Fruit fly (Drosophila melanogaster) whole organism, wandering third instar larva: ENCODE results near the gene CycA.

Experiments
- Abd-B ChIP-seq: fragments of >200 bp; optimal IDR thresholded peaks from 2 replicates; lab custom pipeline; 2017; ENCODE audit warnings: missing biosample characterization, missing genetic modification characterization
- CG32264 ChIP-seq: fragments of 200-800 bp; sonication (Bioruptor generic); optimal IDR thresholded peaks from 2 replicates; lab custom pipeline; 2016; ENCODE audit warnings: missing biosample characterization, missing genetic modification characterization
- CG9705 ChIP-seq: fragments of 200-800 bp; sonication (Bioruptor generic); optimal IDR thresholded peaks from 2 replicates; lab custom pipeline; 2018; ENCODE audit warnings: missing biosample characterization, mild to moderate bottlenecking, missing genetic modification characterization
- Dfd ChIP-seq: fragments of >200 bp; optimal IDR thresholded peaks from 2 replicates; lab custom pipeline; 2017; ENCODE audit warnings: missing biosample characterization, missing genetic modification characterization
- Dif ChIP-seq: fragments of 200-275, 200-300 bp; sonication (Bioruptor generic); optimal IDR thresholded peaks from 2 replicates; lab custom pipeline; 2018; ENCODE audit warnings: missing biosample characterization, missing genetic modification characterization; ENCODE audit not compliant: partially characterized antibody
- HLH106 ChIP-seq: fragments of 200-800 bp; optimal IDR thresholded peaks from 3 replicates; lab custom pipeline; 2019; ENCODE audit warnings: missing biosample characterization, mild to moderate bottlenecking, missing genetic modification characterization, moderate library complexity
- Hnf4 ChIP-seq: fragments of 200-800 bp; sonication (Bioruptor generic); optimal IDR thresholded peaks from 2 replicates; lab custom pipeline; 2016; ENCODE audit warnings: missing biosample characterization, mild to moderate bottlenecking, missing genetic modification characterization
- Hr78 ChIP-seq: fragments of >200 bp; optimal IDR thresholded peaks from 2 replicates; lab custom pipeline; 2017; ENCODE audit warnings: missing biosample characterization, missing genetic modification characterization
- Hr83 ChIP-seq: fragments of 200-300 bp; sonication (Bioruptor generic); optimal IDR thresholded peaks from 2 replicates; lab custom pipeline; 2016; ENCODE audit warnings: missing biosample characterization, mild to moderate bottlenecking, missing genetic modification characterization, moderate library complexity; ENCODE audit not compliant: poor library complexity, severe bottlenecking
- Jra ChIP-seq: sonication (Bioruptor generic); optimal IDR thresholded peaks from 2 replicates; lab custom pipeline; 2016; ENCODE audit warnings: missing biosample characterization, missing genetic modification characterization
- Mio ChIP-seq: sonication (Bioruptor generic); optimal IDR thresholded peaks from 2 replicates; lab custom pipeline; 2016; ENCODE audit warnings: missing biosample characterization, missing genetic modification characterization
- Myc ChIP-seq: fragments of >200 bp; optimal IDR thresholded peaks from 2 replicates; lab custom pipeline; 2017
- OdsH ChIP-seq: fragments of 200-800 bp; sonication (Bioruptor generic); optimal IDR thresholded peaks from 2 replicates; lab custom pipeline; 2016; ENCODE audit warnings: missing biosample characterization, mild to moderate bottlenecking, missing genetic modification characterization
- Rel ChIP-seq, 2 experiments: fragments of 200-800 bp; sonication (Bioruptor generic) in 1 of 2; optimal IDR thresholded peaks; 2 replicates in 1 of 2; 3 replicates in 1 of 2; lab custom pipeline; 2016 to 2019; ENCODE audit warnings: mild to moderate bottlenecking in 2 of 2, missing biosample characterization in 2 of 2, missing genetic modification characterization in 2 of 2, moderate library complexity in 1 of 2
- Sp1 ChIP-seq: fragments of 200-800 bp; sonication (Bioruptor generic); optimal IDR thresholded peaks from 3 replicates; lab custom pipeline; 2019; ENCODE audit warnings: missing biosample characterization, mild to moderate bottlenecking, missing genetic modification characterization, moderate library complexity
- Vsx2 ChIP-seq: fragments of 200-300, 225-300 bp; sonication (Bioruptor generic); optimal IDR thresholded peaks from 2 replicates; lab custom pipeline; 2018; ENCODE audit warnings: missing biosample characterization, missing genetic modification characterization; ENCODE audit not compliant: partially characterized antibody
- br ChIP-seq: fragments of 200-800 bp; sonication (Bioruptor generic); optimal IDR thresholded peaks from 2 replicates; lab custom pipeline; 2016; ENCODE audit warnings: missing biosample characterization, missing genetic modification characterization
- brk ChIP-seq: fragments of 200-800 bp; sonication (Bioruptor generic); optimal IDR thresholded peaks from 2 replicates; lab custom pipeline; 2016; ENCODE audit warnings: missing biosample characterization, mild to moderate bottlenecking, missing genetic modification characterization
- dmrt93B ChIP-seq: fragments of 200-800 bp; sonication (Bioruptor generic); optimal IDR thresholded peaks from 2 replicates; lab custom pipeline; 2018; ENCODE audit warnings: missing biosample characterization, mild to moderate bottlenecking, missing genetic modification characterization
- dsf ChIP-seq: sonication (Bioruptor generic); optimal IDR thresholded peaks from 2 replicates; lab custom pipeline; 2016; ENCODE audit warnings: missing biosample characterization, missing genetic modification characterization, borderline replicate concordance
- ey ChIP-seq: fragments of 200-800 bp; sonication (Bioruptor generic); optimal IDR thresholded peaks from 2 replicates; lab custom pipeline; 2016; ENCODE audit warnings: missing biosample characterization, missing genetic modification characterization
- foxo ChIP-seq, 2 experiments: fragments of 200-800 bp; sonication (Bioruptor generic); optimal IDR thresholded peaks; 2 replicates in 1 of 2; 3 replicates in 1 of 2; lab custom pipeline; 2016 to 2017; ENCODE audit warnings: missing biosample characterization in 2 of 2, missing genetic modification characterization in 2 of 2
- fru ChIP-seq: fragments of 200-800 bp; sonication (Bioruptor generic); optimal IDR thresholded peaks from 3 replicates; lab custom pipeline; 2016; ENCODE audit warnings: missing biosample characterization, mild to moderate bottlenecking, missing genetic modification characterization
- h ChIP-seq: fragments of 200-800 bp; sonication (Bioruptor generic); optimal IDR thresholded peaks from 3 replicates; lab custom pipeline; 2016; ENCODE audit warnings: missing biosample characterization, mild to moderate bottlenecking, missing genetic modification characterization
- jim ChIP-seq: fragments of 175-275, 200-325 bp; sonication (Bioruptor generic); optimal IDR thresholded peaks from 2 replicates; lab custom pipeline; 2016; ENCODE audit warnings: missing biosample characterization, mild to moderate bottlenecking, missing genetic modification characterization
- lola ChIP-seq: fragments of >200 bp; optimal IDR thresholded peaks from 2 replicates; lab custom pipeline; 2017; ENCODE audit warnings: missing biosample characterization, missing genetic modification characterization
- pan ChIP-seq: fragments of >200 bp; optimal IDR thresholded peaks from 2 replicates; lab custom pipeline; 2017
- psq ChIP-seq: fragments of 200-800 bp; sonication (Bioruptor generic); optimal IDR thresholded peaks from 3 replicates; lab custom pipeline; 2017; ENCODE audit warnings: missing biosample characterization, mild to moderate bottlenecking, missing genetic modification characterization, moderate library complexity
- rgr ChIP-seq: fragments of 200-800 bp; sonication (Bioruptor generic); optimal IDR thresholded peaks from 3 replicates; lab custom pipeline; 2016; ENCODE audit warnings: missing biosample characterization, mild to moderate bottlenecking, missing genetic modification characterization
- sage ChIP-seq: fragments of 200-800 bp; sonication (Bioruptor generic); optimal IDR thresholded peaks from 2 replicates; lab custom pipeline; 2016; ENCODE audit warnings: missing biosample characterization, mild to moderate bottlenecking, missing genetic modification characterization
- sv ChIP-seq: fragments of 200-800 bp; sonication (Bioruptor generic); optimal IDR thresholded peaks from 3 replicates; lab custom pipeline; 2016; ENCODE audit warnings: missing biosample characterization, missing genetic modification characterization
- tai ChIP-seq: sonication (Bioruptor generic); optimal IDR thresholded peaks from 2 replicates; lab custom pipeline; 2016; ENCODE audit warnings: missing biosample characterization, missing genetic modification characterization
- woc ChIP-seq: sonication (Bioruptor generic); optimal IDR thresholded peaks from 2 replicates; lab custom pipeline; 2016; ENCODE audit warnings: missing biosample characterization, mild to moderate bottlenecking, missing genetic modification characterization

The CycA gene

DNA sequence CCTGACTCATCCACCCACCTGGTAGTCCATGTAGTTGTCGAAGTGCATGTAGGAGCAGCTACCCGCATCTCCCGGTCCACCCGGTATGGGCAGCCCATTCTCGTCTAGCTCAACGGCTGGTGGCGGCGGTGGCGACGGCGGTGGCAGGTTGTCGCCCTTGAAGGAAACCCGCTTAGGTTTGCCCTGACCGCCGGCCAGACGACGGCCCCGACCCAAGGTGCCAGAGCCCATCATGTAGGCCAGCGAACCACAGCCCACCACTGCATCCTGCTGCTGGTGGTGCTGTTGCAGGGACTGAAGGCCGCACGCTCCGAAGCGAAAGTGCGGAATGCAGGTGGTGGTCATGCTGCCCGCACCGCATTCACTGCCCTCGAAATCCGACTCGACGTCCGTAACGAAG lies 28.9 kb upstream of the CycA start:
- no peak for TF ChIP-seq Sp1 (GFP tag; lab: Kevin White, UChicago)
- no peak for TF ChIP-seq brk (GFP tag; lab: Kevin White, UChicago)
- no peak for TF ChIP-seq Mio (GFP tag; lab: Kevin White, UChicago)
- TF ChIP-seq sage (GFP tag; lab: Kevin White, UChicago), result no peak
- no peak for TF ChIP-seq Myc (lab: Kevin White, UChicago)

DNA sequence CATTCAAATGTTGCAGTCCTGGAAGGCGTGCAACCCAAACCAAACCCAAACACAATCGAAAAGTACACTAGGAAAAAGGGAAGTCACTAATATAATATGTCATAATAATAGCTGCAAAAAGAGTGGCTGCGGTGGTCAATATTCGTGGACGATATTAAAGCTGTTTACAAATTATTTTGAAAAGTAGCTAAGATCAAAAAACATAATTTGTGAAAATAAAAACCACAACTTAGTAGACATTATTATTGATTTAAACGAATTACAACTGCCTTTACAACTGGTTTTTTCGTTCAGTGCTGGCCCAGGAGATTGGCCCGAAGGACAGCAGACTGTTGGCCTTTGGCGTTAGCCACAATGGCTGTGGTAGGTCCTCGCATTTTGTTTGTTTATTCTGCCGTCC lies 25.4 kb upstream of the CycA start:
- no peak for TF ChIP-seq Jra (GFP tag; lab: Kevin White, UChicago)
- no peak for TF ChIP-seq dmrt93B (GFP tag; lab: Kevin White, UChicago)
- TF ChIP-seq woc (GFP tag; lab: Kevin White, UChicago), result no peak
- TF ChIP-seq sage (GFP tag; lab: Kevin White, UChicago), result no peak
- TF ChIP-seq Abd-B, result no peak
- TF ChIP-seq Dif (GFP tag; lab: Kevin White, UChicago), result no peak
- no peak for TF ChIP-seq Hnf4 (GFP tag; lab: Kevin White, UChicago)
- no peak for TF ChIP-seq tai (GFP tag; lab: Kevin White, UChicago)
- TF ChIP-seq CG9705, result no peak

DNA sequence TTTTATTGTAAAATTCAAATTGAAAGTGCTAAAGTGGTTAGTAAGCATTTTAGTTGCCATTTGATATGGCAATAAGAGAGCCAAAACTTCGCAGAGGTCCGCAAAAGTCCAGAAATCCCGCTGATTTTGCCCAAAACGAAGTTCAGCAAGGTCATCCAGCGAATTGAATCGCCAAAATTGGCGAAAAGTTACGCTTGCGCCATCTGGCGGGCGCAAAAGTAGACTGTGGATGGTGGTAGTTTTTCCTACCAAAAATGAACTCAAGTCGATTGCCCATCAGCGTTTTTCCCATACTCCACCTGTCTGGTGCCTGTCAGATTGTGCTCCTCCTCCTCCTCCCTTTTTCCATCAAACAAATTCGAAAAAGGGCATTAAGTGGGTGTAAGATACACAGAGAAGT lies 19.5 kb upstream of the CycA start:
- TF ChIP-seq brk (GFP tag; lab: Kevin White, UChicago) (no peak), Sp1 (GFP tag; lab: Kevin White, UChicago) (no peak), sv (no peak), rgr (GFP tag; lab: Kevin White, UChicago) (no peak), OdsH (GFP tag; lab: Kevin White, UChicago) (no peak), tai (GFP tag; lab: Kevin White, UChicago) (no peak), CG9705 (no peak), lola (no peak), jim (GFP tag; lab: Kevin White, UChicago) (no peak)

DNA sequence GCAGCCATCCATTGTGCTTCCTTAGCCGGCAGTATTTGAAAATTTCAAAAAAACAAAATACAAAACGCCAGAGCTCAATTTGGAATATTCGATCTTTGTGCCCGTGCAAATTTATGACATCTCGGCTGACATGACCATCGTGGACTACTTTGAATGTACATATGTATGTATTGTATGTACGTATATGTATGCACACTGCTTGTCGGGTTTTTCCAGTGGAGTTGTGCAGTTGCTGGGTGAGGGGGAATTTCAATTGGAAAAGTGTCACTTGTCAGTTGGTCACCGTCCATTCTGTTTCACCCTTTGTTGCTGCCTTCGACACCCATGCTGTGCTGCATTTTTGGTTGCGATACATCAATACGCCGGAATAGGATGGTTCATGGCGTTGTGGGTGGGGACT lies 14.3 kb upstream of the CycA start, which contains the start of gene CG12521:
Gene CG12521 (minus strand): TSS at position 101 of the 400 bp plus-strand sequence.
- TF ChIP-seq ey (GFP tag; lab: Kevin White, UChicago), result no peak
- no peak for TF ChIP-seq CG32264
- no peak for TF ChIP-seq dsf
- TF ChIP-seq Rel (GFP tag; optimal IDR thresholded peaks at IDR 0.05; lab: Kevin White, UChicago), result no peak
- no peak for TF ChIP-seq Rel (tag; optimal IDR thresholded peaks at IDR 0.05; lab: Kevin White, UChicago)
- TF ChIP-seq Dfd, result no peak
- TF ChIP-seq Sp1 (GFP tag; lab: Kevin White, UChicago), result no peak
- no peak for TF ChIP-seq Dif (GFP tag; lab: Kevin White, UChicago)
- no peak for TF ChIP-seq Abd-B
- TF ChIP-seq pan (lab: Kevin White, UChicago), result no peak
- TF ChIP-seq Myc (lab: Kevin White, UChicago), result no peak
- no peak for TF ChIP-seq foxo (GFP tag; optimal IDR thresholded peaks at IDR 0.05; lab: Kevin White, UChicago)
- no peak for TF ChIP-seq Hr83 (GFP tag; lab: Kevin White, UChicago)
- TF ChIP-seq jim (GFP tag; lab: Kevin White, UChicago), result no peak
- no peak for TF ChIP-seq rgr (GFP tag; lab: Kevin White, UChicago)
- TF ChIP-seq, all 38 proteins: peak for 0

DNA sequence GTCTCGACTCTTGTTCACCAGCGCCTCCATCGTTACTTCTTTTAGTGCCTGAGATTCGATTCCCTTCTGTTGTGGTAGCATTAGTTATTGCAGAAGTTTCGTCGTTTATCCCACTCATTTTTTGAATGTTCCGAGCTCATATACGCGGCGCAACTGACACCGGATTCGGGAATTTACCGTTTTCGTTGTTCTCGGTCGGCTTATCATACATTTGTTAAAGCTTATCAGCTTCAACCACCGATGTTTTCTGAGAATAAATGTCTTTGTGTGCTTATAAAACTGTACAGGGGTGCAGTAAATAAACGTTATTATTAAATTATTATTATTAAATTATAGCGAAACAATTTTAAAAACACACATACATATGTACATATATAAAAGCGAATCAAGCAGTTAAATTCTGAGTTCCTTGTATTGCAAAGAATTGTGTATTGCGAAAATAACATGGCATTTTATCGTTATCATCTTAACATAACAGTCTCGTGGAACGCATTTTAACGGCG lies 3.2 kb upstream of the CycA start, which contains the start of gene CG43064:
Gene CG43064 (minus strand): TSS at position 147 of the 503 bp plus-strand sequence.
- no peak for TF ChIP-seq Rel (GFP tag; optimal IDR thresholded peaks at IDR 0.05; lab: Kevin White, UChicago)
- peak; percentile 100 for TF ChIP-seq Rel (tag; optimal IDR thresholded peaks at IDR 0.05; lab: Kevin White, UChicago)
- TF ChIP-seq Dif (GFP tag; lab: Kevin White, UChicago), result no peak
- TF ChIP-seq woc (GFP tag; lab: Kevin White, UChicago), result no peak
- TF ChIP-seq foxo (GFP tag; optimal IDR thresholded peaks at IDR 0.05; lab: Kevin White, UChicago), result no peak
- TF ChIP-seq brk (GFP tag; lab: Kevin White, UChicago), result peak; percentile 3
- TF ChIP-seq, all 38 proteins: peak for 2

DNA sequence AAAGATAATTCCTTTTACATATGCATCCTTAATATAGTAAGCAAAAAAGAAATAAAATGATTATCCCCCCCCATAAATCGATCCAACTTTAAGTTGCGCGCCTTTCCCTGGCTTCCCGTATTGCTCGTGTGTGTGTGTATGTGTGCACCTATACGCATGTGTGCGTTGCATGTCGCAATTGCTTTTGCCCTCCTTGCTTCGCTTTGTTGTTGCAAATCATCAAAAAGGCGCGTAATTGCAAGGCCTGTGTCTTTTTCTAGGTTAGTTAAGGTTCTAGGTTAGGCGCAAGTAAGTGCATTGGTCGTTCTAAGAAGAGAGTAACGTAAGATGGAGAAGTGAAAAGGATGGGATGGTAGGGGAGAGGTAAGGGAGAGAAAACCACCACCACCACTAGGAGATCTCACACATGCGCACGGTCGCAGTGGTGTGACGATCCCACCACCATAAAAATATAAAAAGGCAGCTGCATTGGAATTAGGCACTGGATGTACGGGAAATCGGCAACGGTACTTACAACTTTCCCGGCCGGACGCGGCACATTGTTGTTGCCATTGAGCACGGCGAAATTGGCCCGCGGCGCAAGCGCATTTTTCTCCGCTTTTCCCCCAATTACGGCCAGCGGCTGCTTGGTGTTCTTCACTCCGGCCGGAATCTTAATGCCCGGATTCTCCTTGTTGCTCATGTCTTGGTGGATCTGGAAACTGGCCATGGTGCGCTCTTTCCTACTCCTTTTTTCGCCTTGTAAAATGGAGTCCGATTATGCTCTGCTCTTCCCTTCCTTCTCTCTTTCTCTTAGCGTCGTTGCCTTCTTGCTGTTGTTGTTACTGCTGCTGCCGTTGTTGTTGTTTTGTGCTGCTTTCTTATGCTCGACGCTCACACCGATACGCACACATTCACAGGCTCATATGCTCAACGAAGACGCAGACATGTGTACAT lies 750 bp downstream of the CycA start:
- TF ChIP-seq sv, result no peak
- no peak for TF ChIP-seq br (GFP tag; lab: Kevin White, UChicago)
- no peak for TF ChIP-seq rgr (GFP tag; lab: Kevin White, UChicago)
- TF ChIP-seq Vsx2, result no peak
- no peak for TF ChIP-seq Sp1 (GFP tag; lab: Kevin White, UChicago)
- no peak for TF ChIP-seq Mio (GFP tag; lab: Kevin White, UChicago)
- no peak for TF ChIP-seq Hr83 (GFP tag; lab: Kevin White, UChicago)
- TF ChIP-seq lola, result no peak
- TF ChIP-seq tai (GFP tag; lab: Kevin White, UChicago), result no peak
- TF ChIP-seq h (GFP tag; lab: Kevin White, UChicago), result no peak
- no peak for TF ChIP-seq HLH106 (tag; lab: Kevin White, UChicago)
- TF ChIP-seq Abd-B, result no peak
- TF ChIP-seq fru (GFP tag; lab: Kevin White, UChicago), result no peak
- no peak for TF ChIP-seq Hr78 (GFP tag; lab: Kevin White, UChicago)
- no peak for TF ChIP-seq woc (GFP tag; lab: Kevin White, UChicago)
- TF ChIP-seq dsf, result no peak
- no peak for TF ChIP-seq pan (lab: Kevin White, UChicago)
- TF ChIP-seq dmrt93B (GFP tag; lab: Kevin White, UChicago), result no peak
- no peak for TF ChIP-seq OdsH (GFP tag; lab: Kevin White, UChicago)
- TF ChIP-seq psq (GFP tag; lab: Kevin White, UChicago), result no peak
